Worm (Caenorhabditis elegans): Measurements from ENCODE around the gene srw-12.

DNA sequence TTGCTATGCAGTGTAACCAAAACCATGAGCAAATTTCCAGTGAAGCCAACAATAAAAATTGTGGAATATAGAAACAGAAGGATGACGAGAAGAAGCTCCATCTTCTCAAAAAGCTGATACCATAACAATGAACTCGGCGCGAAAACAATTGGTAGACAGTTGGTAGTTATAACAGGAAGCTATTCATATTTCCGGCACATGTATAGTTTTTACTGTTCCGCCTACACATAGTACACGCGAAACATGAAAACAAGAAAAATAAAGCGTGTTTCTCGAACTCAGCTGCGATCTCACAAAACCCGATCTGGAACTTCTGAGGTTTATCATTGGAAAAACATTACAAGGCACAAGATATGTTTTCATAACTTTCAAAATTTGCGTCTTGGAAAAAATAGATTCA, 20.6 kb upstream of the srw-12 start, which contains the start of gene srsx-37:
- TF ChIP-seq dao-5 (tag; optimal IDR thresholded peaks at IDR 0.05), result no peak
- TF ChIP-seq W03F9.2 (tag; optimal IDR thresholded peaks at IDR 0.05), result no peak
- no peak for TF ChIP-seq him-1 (tag; optimal IDR thresholded peaks at IDR 0.05)

Measured in whole organism, L4/young adult.